Worm (Caenorhabditis elegans): ENCODE measurements around the gene C46F11.4.

DNA sequence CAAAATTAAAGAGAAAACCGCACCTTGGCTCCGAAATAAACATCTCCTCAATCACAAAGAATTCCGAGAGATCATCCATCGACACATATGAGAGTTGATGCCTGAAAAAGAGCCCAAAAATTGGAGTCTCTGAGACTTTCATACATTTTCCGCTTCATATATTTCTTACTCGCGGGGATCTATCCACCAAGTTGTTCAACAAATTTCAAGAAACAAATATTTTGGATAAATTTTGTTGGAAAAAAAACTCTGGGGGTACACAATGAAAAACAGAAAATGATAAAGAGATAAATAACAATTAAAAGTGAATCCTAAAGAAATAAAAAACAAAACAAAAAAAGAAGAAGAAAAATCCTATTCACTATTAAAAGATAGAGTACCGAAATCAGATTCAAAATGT lies 37.1 kb downstream of the C46F11.4 start, which contains the start of gene sel-8:
- no peak for TF ChIP-seq dao-5 (tag; optimal IDR thresholded peaks at IDR 0.05)
- TF ChIP-seq W03F9.2 (tag; optimal IDR thresholded peaks at IDR 0.05), result no peak
- no peak for TF ChIP-seq him-1 (tag; optimal IDR thresholded peaks at IDR 0.05)
